Worm (Caenorhabditis elegans) whole organism, early embryonic: ENCODE measurements around the gene egas-4.

Experiments used
- B0310.2 ChIP-seq: sonication (generic microtip); optimal IDR thresholded peaks from 2 replicates; lab custom pipeline; 2016; ENCODE audit warnings: mild to moderate bottlenecking, missing genetic modification characterization, missing compliant biosample characterization
- F13C5.2 ChIP-seq: sonication (generic microtip); optimal IDR thresholded peaks from 2 replicates; lab custom pipeline; 2017; ENCODE audit warnings: mild to moderate bottlenecking, missing genetic modification characterization, inconsistent platforms, missing compliant biosample characterization
- ama-1 ChIP-seq: fragments of 150-350 bp; optimal IDR thresholded peaks from 2 replicates; lab custom pipeline; 2014
- ceh-13 ChIP-seq: fragments of 200-800 bp; sonication (Bioruptor generic); optimal IDR thresholded peaks from 2 replicates; lab custom pipeline; 2018; ENCODE audit warnings: mild to moderate bottlenecking, missing genetic modification characterization, missing compliant biosample characterization
- ceh-36 ChIP-seq: sonication (generic microtip); optimal IDR thresholded peaks from 2 replicates; lab custom pipeline; 2016; ENCODE audit warnings: missing genetic modification characterization, inconsistent platforms, missing compliant biosample characterization
- ets-7 ChIP-seq: sonication (generic microtip); optimal IDR thresholded peaks from 2 replicates; lab custom pipeline; 2016; ENCODE audit warnings: missing genotype, missing genetic modification characterization, missing compliant biosample characterization
- flt-1 ChIP-seq: fragments of 200-800 bp; sonication (Bioruptor generic); IDR thresholded peaks from 2 replicates; pipeline ENCODE4 v1.3.6; 2022; ENCODE audit warnings: missing genetic modification characterization, missing compliant biosample characterization
- hmg-4 ChIP-seq: fragments of 200-800 bp; sonication (Bioruptor generic); optimal IDR thresholded peaks from 2 replicates; lab custom pipeline; 2018; ENCODE audit warnings: mild to moderate bottlenecking, missing genetic modification characterization, missing compliant biosample characterization
- hnd-1 ChIP-seq: sonication (generic microtip); optimal IDR thresholded peaks from 2 replicates; lab custom pipeline; 2016; ENCODE audit warnings: missing genetic modification characterization, missing compliant biosample characterization
- scrt-1 ChIP-seq: fragments of 200-800 bp; sonication (Bioruptor generic); IDR thresholded peaks from 2 replicates; pipeline ENCODE4 v1.3.6; 2022; ENCODE audit warnings: missing genetic modification characterization, missing compliant biosample characterization
- tbx-11 ChIP-seq: fragments of 200-800 bp; sonication (Bioruptor generic); IDR thresholded peaks from 2 replicates; pipeline ENCODE4 v1.3.6; 2022; ENCODE audit warnings: missing genetic modification characterization, missing compliant biosample characterization
- tbx-37 ChIP-seq: fragments of 200-800 bp; sonication (Bioruptor generic); conservative IDR thresholded peaks from 2 replicates; pipeline ENCODE4 v1.3.6; 2022; ENCODE audit warnings: missing genetic modification reagents, missing genetic modification characterization, missing compliant biosample characterization
- tra-4 ChIP-seq: sonication (generic microtip); optimal IDR thresholded peaks from 2 replicates; lab custom pipeline; 2017; ENCODE audit warnings: missing genetic modification characterization, missing compliant biosample characterization

- no peak for TF ChIP-seq tra-4
- no peak for TF ChIP-seq ama-1 (lab: Kevin White, UChicago)
- TF ChIP-seq hmg-4 (GFP tag; lab: Kevin White, UChicago): no peak
- no peak for TF ChIP-seq scrt-1 (GFP tag; lab: Robert Waterston, UW)
- TF ChIP-seq tbx-11 (GFP tag; lab: Robert Waterston, UW): no peak
- TF ChIP-seq flt-1 (GFP tag; lab: Robert Waterston, UW): no peak
- no peak for TF ChIP-seq F13C5.2 (tag; lab: Kevin White, UChicago)
- TF ChIP-seq tbx-37: no peak
- no peak for TF ChIP-seq ets-7 (tag; lab: Kevin White, UChicago)
- no peak for TF ChIP-seq ceh-13 (GFP tag; lab: Kevin White, UChicago)
- TF ChIP-seq B0310.2: no peak
- TF ChIP-seq hnd-1 (tag; lab: Kevin White, UChicago): no peak
- no peak for TF ChIP-seq ceh-36 (tag; lab: Kevin White, UChicago)
These were observed 8.3 kb upstream of the egas-4 start for ce11 chrIV:7505866-7506488.
